2 fruit fly cellular contexts compared by ENCODE assay signal in genomic region chr3R:28595855-28596254, dm6.
TF ChIP-seq lines count a peak whose summit lies in the region.

No protein-coding gene starts in this region.

- TF ChIP-seq CTCF in whole organism, embryonic (GFP tag; optimal IDR thresholded peaks at IDR 0.05; lab: Kevin White, UChicago): no peak

TF ChIP-seq in whole organism, embryonic, 481 proteins besides CTCF, POLR2A, EP300 and RAD21:
- TF ChIP-seq CG33213 (GFP tag; optimal IDR thresholded peaks at IDR 0.05; lab: Kevin White, UChicago) (no peak), sqz (GFP tag; optimal IDR thresholded peaks at IDR 0.05; lab: Kevin White, UChicago) (no peak), Optix (GFP tag; IDR thresholded peaks at IDR 0.05; lab: Robert Waterston, UW) (no peak), exex (tag; optimal IDR thresholded peaks at IDR 0.05; lab: Kevin White, UChicago) (no peak), CG7745 (tag; optimal IDR thresholded peaks at IDR 0.05; lab: Kevin White, UChicago) (peak; percentile 55), Side (GFP tag; optimal IDR thresholded peaks at IDR 0.05; lab: Kevin White, UChicago) (no peak), Hey (tag; optimal IDR thresholded peaks at IDR 0.05; lab: Kevin White, UChicago) (peak; percentile 96), Nf-YC (tag; optimal IDR thresholded peaks at IDR 0.05; lab: Kevin White, UChicago) (peak; percentile 18)

TF ChIP-seq in whole organism, prepupa, 60 proteins besides CTCF, POLR2A, EP300 and RAD21:
- TF ChIP-seq Lpt (GFP tag; optimal IDR thresholded peaks at IDR 0.05; lab: Kevin White, UChicago) (no peak), fkh (GFP tag; optimal IDR thresholded peaks at IDR 0.05; lab: Kevin White, UChicago) (peak; percentile 16)
